Worm (Caenorhabditis elegans): Measurements from ENCODE around the gene gldi-5.

DNA sequence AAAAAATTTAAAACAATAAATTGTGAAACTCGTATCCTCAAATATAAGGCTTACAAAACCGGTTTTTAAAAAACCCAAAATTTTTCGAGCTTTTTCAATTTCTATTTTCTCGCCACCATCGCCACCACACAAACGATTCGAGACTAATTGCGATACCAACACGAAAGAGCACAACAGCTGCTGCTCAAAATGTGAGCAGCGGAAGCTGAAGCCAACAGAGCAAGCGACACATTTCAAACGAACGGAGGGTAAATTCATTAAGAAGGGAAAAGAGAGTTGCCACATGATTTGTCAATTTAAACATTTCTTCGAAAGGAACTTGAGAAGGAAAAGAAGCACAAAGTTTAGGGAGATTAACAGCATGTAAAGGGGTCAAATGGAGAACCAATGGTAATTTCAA is 47.2 kb downstream of the gldi-5 start:
- no peak for TF ChIP-seq C34F6.9 (tag; optimal IDR thresholded peaks at IDR 0.05)
- TF ChIP-seq lsy-2 (tag; optimal IDR thresholded peaks at IDR 0.05): peak in 1 of 2 experiments; percentile 34
- no peak for TF ChIP-seq ama-1 (optimal IDR thresholded peaks at IDR 0.05)
- TF ChIP-seq mbf-1 (tag; optimal IDR thresholded peaks at IDR 0.05): no peak
- TF ChIP-seq mdl-1 (tag; optimal IDR thresholded peaks at IDR 0.05): no peak
- TF ChIP-seq nhr-77 (tag; optimal IDR thresholded peaks at IDR 0.05): no peak
- no peak for TF ChIP-seq nhr-237 (tag; optimal IDR thresholded peaks at IDR 0.05)
- TF ChIP-seq nhr-10 (tag; optimal IDR thresholded peaks at IDR 0.05): no peak
- no peak for TF ChIP-seq elt-3 (tag; optimal IDR thresholded peaks at IDR 0.05)
- TF ChIP-seq fos-1 (tag; optimal IDR thresholded peaks at IDR 0.05): no peak
